Fruit fly (Drosophila melanogaster) whole organism, adult: Measurements from ENCODE around the gene mthl7.

Source experiments
- CG11617 ChIP-seq: fragments of 200-800 bp; sonication (Bioruptor generic); optimal IDR thresholded peaks from 2 replicates; lab custom pipeline; 2017; ENCODE audit warnings: mild to moderate bottlenecking, missing biosample characterization, missing genetic modification reagents, missing genetic modification characterization
- CG12768 ChIP-seq: fragments of 200-800 bp; sonication (Bioruptor generic); optimal IDR thresholded peaks from 2 replicates; lab custom pipeline; 2017; ENCODE audit warnings: missing biosample characterization, missing genetic modification characterization, mild to moderate bottlenecking, moderate library complexity, missing genetic modification reagents
- CG14711 ChIP-seq: fragments of 200-800 bp; sonication (Bioruptor generic); optimal IDR thresholded peaks from 2 replicates; lab custom pipeline; 2018; ENCODE audit warnings: missing biosample characterization, mild to moderate bottlenecking, missing genetic modification characterization, moderate library complexity
- CG1620 ChIP-seq: fragments of 200-800 bp; sonication (Bioruptor generic); optimal IDR thresholded peaks from 2 replicates; lab custom pipeline; 2016; ENCODE audit warnings: missing biosample characterization, missing genetic modification characterization
- CG33017 ChIP-seq: fragments of 200-800 bp; sonication (Bioruptor generic); optimal IDR thresholded peaks from 2 replicates; lab custom pipeline; 2018; ENCODE audit warnings: missing biosample characterization, mild to moderate bottlenecking, missing genetic modification characterization, moderate library complexity
- CG5204 ChIP-seq: fragments of 200-800 bp; sonication (Bioruptor generic); optimal IDR thresholded peaks from 2 replicates; lab custom pipeline; 2016; ENCODE audit warnings: missing biosample characterization, missing genetic modification characterization
- CG7045 ChIP-seq: fragments of 200-800 bp; sonication (Bioruptor generic); optimal IDR thresholded peaks from 2 replicates; lab custom pipeline; 2017; ENCODE audit warnings: missing biosample characterization, mild to moderate bottlenecking, missing genetic modification characterization
- CG7101 ChIP-seq: fragments of 200-800 bp; sonication (Bioruptor generic); optimal IDR thresholded peaks from 2 replicates; lab custom pipeline; 2018; ENCODE audit warnings: missing biosample characterization, mild to moderate bottlenecking, missing genetic modification characterization, moderate library complexity
- Clk ChIP-seq: fragments of 200-800 bp; sonication (Bioruptor generic); optimal IDR thresholded peaks from 2 replicates; lab custom pipeline; 2017; ENCODE audit warnings: missing biosample characterization, missing genetic modification characterization
- Crg-1 ChIP-seq: fragments of 200-800 bp; sonication (Bioruptor generic); optimal IDR thresholded peaks from 2 replicates; lab custom pipeline; 2016; ENCODE audit warnings: missing biosample characterization, missing genetic modification characterization
- Hr96 ChIP-seq: fragments of 200-800 bp; sonication (Bioruptor generic); optimal IDR thresholded peaks from 2 replicates; lab custom pipeline; 2016; ENCODE audit warnings: missing biosample characterization, missing genetic modification characterization
- Mnt ChIP-seq: fragments of 200-800 bp; sonication (Bioruptor generic); optimal IDR thresholded peaks from 2 replicates; lab custom pipeline; 2016; ENCODE audit warnings: missing biosample characterization, mild to moderate bottlenecking, missing genetic modification characterization
- bab1 ChIP-seq: fragments of 200-800 bp; sonication (Bioruptor generic); optimal IDR thresholded peaks from 3 replicates; lab custom pipeline; 2019; ENCODE audit warnings: missing biosample characterization, mild to moderate bottlenecking, missing genetic modification characterization, moderate library complexity
- cic ChIP-seq: fragments of 200-800 bp; sonication (Bioruptor generic); optimal IDR thresholded peaks from 2 replicates; lab custom pipeline; 2017; ENCODE audit warnings: missing biosample characterization, mild to moderate bottlenecking, missing genetic modification characterization, moderate library complexity
- cnc ChIP-seq, 2 experiments: fragments of >200 bp; optimal IDR thresholded peaks; 2 replicates each; lab custom pipeline; 2017
- kay ChIP-seq: fragments of 200-800 bp; sonication (Bioruptor generic); peaks from one replicate; lab custom pipeline; 2016; ENCODE audit warnings: missing biosample characterization, missing genetic modification characterization, borderline replicate concordance
- ovo ChIP-seq: fragments of 200-800 bp; sonication (Bioruptor generic); optimal IDR thresholded peaks from 2 replicates; lab custom pipeline; 2016; ENCODE audit warnings: missing biosample characterization, missing genetic modification characterization
- pad ChIP-seq: fragments of 200-800 bp; sonication (Bioruptor generic); optimal IDR thresholded peaks from 3 replicates; lab custom pipeline; 2017; ENCODE audit warnings: missing biosample characterization, missing genetic modification characterization, mild to moderate bottlenecking, moderate library complexity, missing genetic modification reagents
- tj ChIP-seq: fragments of 200-800 bp; sonication (Bioruptor generic); optimal IDR thresholded peaks from 3 replicates; lab custom pipeline; 2017; ENCODE audit warnings: missing biosample characterization, mild to moderate bottlenecking, missing genetic modification characterization, moderate library complexity
- toe ChIP-seq: fragments of 200-800 bp; sonication (Bioruptor generic); optimal IDR thresholded peaks from 2 replicates; lab custom pipeline; 2016; ENCODE audit warnings: missing biosample characterization, missing genetic modification characterization

The mthl7 gene

dm6 chr3L:8187397-8187811 is 7.1 kb upstream of the mthl7 start:
- TF ChIP-seq CG1620 (GFP tag; lab: Kevin White, UChicago): no peak
- TF ChIP-seq CG5204 (GFP tag; lab: Kevin White, UChicago): no peak
- TF ChIP-seq ovo: no peak
- TF ChIP-seq Hr96 (GFP tag; lab: Kevin White, UChicago): no peak
- no peak for TF ChIP-seq CG11617 (GFP tag; lab: Kevin White, UChicago)
- no peak for TF ChIP-seq CG7101
- no peak for TF ChIP-seq cic
- TF ChIP-seq tj: no peak
- no peak for TF ChIP-seq kay (GFP tag; lab: Kevin White, UChicago)
- TF ChIP-seq CG33017 (tag; lab: Kevin White, UChicago): no peak
- TF ChIP-seq CG7045: no peak
- TF ChIP-seq Mnt: no peak

dm6 chr3L:8186627-8187396 is 6.5 kb upstream of the mthl7 start, which contains the start of the genes ERR and Atg18a:
Gene ERR, minus strand, starts transcription at chr3L:8186671.
Gene Atg18a, plus strand, starts transcription at chr3L:8186857.
- TF ChIP-seq CG7045 (peak; percentile 89), ovo (peak; percentile 86), CG11617 (GFP tag; lab: Kevin White, UChicago) (peak; percentile 89), pad (GFP tag; lab: Kevin White, UChicago) (peak; percentile 84), CG5204 (GFP tag; lab: Kevin White, UChicago) (no peak), CG7101 (peak; percentile 90), Hr96 (GFP tag; lab: Kevin White, UChicago) (peak; percentile 92), cic (peak; percentile 76), kay (GFP tag; lab: Kevin White, UChicago) (peak; percentile 65), bab1 (GFP tag; lab: Kevin White, UChicago) (peak; percentile 89), CG33017 (tag; lab: Kevin White, UChicago) (peak; percentile 83), toe (GFP tag; lab: Kevin White, UChicago) (peak; percentile 96), CG12768 (GFP tag; lab: Kevin White, UChicago) (peak; percentile 88), cnc (optimal IDR thresholded peaks at IDR 0.05; lab: Kevin White, UChicago) (no peak), CG1620 (GFP tag; lab: Kevin White, UChicago) (peak; percentile 96), Clk (GFP tag; lab: Kevin White, UChicago) (peak; percentile 93), CG14711 (tag; lab: Kevin White, UChicago) (peak; percentile 82), tj (peak; percentile 68), Crg-1 (GFP tag; lab: Kevin White, UChicago) (peak; percentile 87), Mnt (peak; percentile 88)

- TF ChIP-seq CG11617 (GFP tag; lab: Kevin White, UChicago): peak; percentile 81
- peak; percentile 5 for TF ChIP-seq bab1 (GFP tag; lab: Kevin White, UChicago)
- peak; percentile 55 for TF ChIP-seq tj
- peak; percentile 70 for TF ChIP-seq CG12768 (GFP tag; lab: Kevin White, UChicago)
- TF ChIP-seq CG5204 (GFP tag; lab: Kevin White, UChicago): no peak
- peak; percentile 20 for TF ChIP-seq pad (GFP tag; lab: Kevin White, UChicago)
- no peak for TF ChIP-seq cnc (optimal IDR thresholded peaks at IDR 0.05; lab: Kevin White, UChicago)
- no peak for TF ChIP-seq kay (GFP tag; lab: Kevin White, UChicago)
- TF ChIP-seq CG33017 (tag; lab: Kevin White, UChicago): peak; percentile 60
- TF ChIP-seq Mnt: peak; percentile 37
- TF ChIP-seq toe (GFP tag; lab: Kevin White, UChicago): no peak
- TF ChIP-seq CG14711 (tag; lab: Kevin White, UChicago): peak; percentile 20
- TF ChIP-seq CG7101: peak; percentile 40
- peak; percentile 94 for TF ChIP-seq cic
- TF ChIP-seq Crg-1 (GFP tag; lab: Kevin White, UChicago): peak; percentile 24
- peak; percentile 15 for TF ChIP-seq Clk (GFP tag; lab: Kevin White, UChicago)
- peak; percentile 27 for TF ChIP-seq CG7045
- no peak for TF ChIP-seq ovo
- TF ChIP-seq CG1620 (GFP tag; lab: Kevin White, UChicago): peak; percentile 28
- peak; percentile 73 for TF ChIP-seq Hr96 (GFP tag; lab: Kevin White, UChicago)
These were observed 5.2 kb upstream of the mthl7 start for dm6 chr3L:8185263-8186227.

- TF ChIP-seq CG11617 (GFP tag; lab: Kevin White, UChicago) (peak; percentile 2), CG7045 (peak; percentile 9), CG14711 (tag; lab: Kevin White, UChicago) (peak; percentile 42), CG7101 (peak; percentile 14), CG33017 (tag; lab: Kevin White, UChicago) (peak; percentile 32), Clk (GFP tag; lab: Kevin White, UChicago) (no peak), cic (peak; percentile 6), tj (peak; percentile 6), CG12768 (GFP tag; lab: Kevin White, UChicago) (no peak)
These were observed 2.3 kb downstream of the mthl7 start, which contains the start of gene Nmt for dm6 chr3L:8177795-8178564. Gene Nmt, minus strand, starts transcription at chr3L:8178429.
